Fruit fly (Drosophila melanogaster): Measurements from ENCODE around the gene CG14717.
A peak's percentile ranks its signal among the peaks of the same experiment; 100 is the strongest.

CG14717 gene

dm6 chr3R:11655873-11656374 lies 40.4 kb upstream of the CG14717 start, which contains the start of gene CG42327 (continued):
- TF ChIP-seq cwo (GFP tag; optimal IDR thresholded peaks at IDR 0.05): peak; percentile 89
- peak; percentile 79 for TF ChIP-seq CG17802 (tag; optimal IDR thresholded peaks at IDR 0.05)
- peak; percentile 47 for TF ChIP-seq mam (GFP tag; optimal IDR thresholded peaks at IDR 0.05)
- peak; percentile 90 for TF ChIP-seq CG14014 (GFP tag; IDR thresholded peaks at IDR 0.05)
- peak; percentile 95 for TF ChIP-seq CG10959 (GFP tag; IDR thresholded peaks at IDR 0.05)
- TF ChIP-seq CG10979 (tag; optimal IDR thresholded peaks at IDR 0.05): peak; percentile 96
- TF ChIP-seq ind (GFP tag; optimal IDR thresholded peaks at IDR 0.05): peak; percentile 89
- peak; percentile 89 for TF ChIP-seq CG11696 (GFP tag; IDR thresholded peaks at IDR 0.05)
- peak; percentile 73 for TF ChIP-seq sd (tag; optimal IDR thresholded peaks at IDR 0.05)
- no peak for TF ChIP-seq Hr39 (optimal IDR thresholded peaks at IDR 0.05)
- peak; percentile 94 for TF ChIP-seq tin (GFP tag; optimal IDR thresholded peaks at IDR 0.05)
- peak; percentile 84 for TF ChIP-seq CrebB (tag; optimal IDR thresholded peaks at IDR 0.05)
- peak; percentile 88 for TF ChIP-seq CG4404 (GFP tag; IDR thresholded peaks at IDR 0.05)
- peak; percentile 72 for TF ChIP-seq NFAT (GFP tag; IDR thresholded peaks at IDR 0.05)
- peak; percentile 94 for TF ChIP-seq CG6813 (GFP tag; optimal IDR thresholded peaks at IDR 0.05)
- peak; percentile 63 for TF ChIP-seq CG15479 (GFP tag; optimal IDR thresholded peaks at IDR 0.05)
- TF ChIP-seq nom (GFP tag; optimal IDR thresholded peaks at IDR 0.05): peak; percentile 84

- peak; percentile 81 for TF ChIP-seq CG10274 (GFP tag; optimal IDR thresholded peaks at IDR 0.05)
- peak; percentile 97 for TF ChIP-seq E2f1 (GFP tag; IDR thresholded peaks at IDR 0.05)
- peak; percentile 90 for TF ChIP-seq Vsx1 (GFP tag; optimal IDR thresholded peaks at IDR 0.05)
- no peak for TF ChIP-seq Scr (GFP tag; IDR thresholded peaks at IDR 0.05; ENCODE audit: partially characterized antibody)
- peak; percentile 66 for TF ChIP-seq CG14965 (GFP tag; optimal IDR thresholded peaks at IDR 0.05; ENCODE audit: borderline replicate concordance)
- TF ChIP-seq Nf-YA (GFP tag; IDR thresholded peaks at IDR 0.05): peak; percentile 96
- TF ChIP-seq CG11085 (GFP tag; IDR thresholded peaks at IDR 0.05): peak; percentile 94
- peak; percentile 92 for TF ChIP-seq CG12104 (GFP tag; optimal IDR thresholded peaks at IDR 0.05)
- peak; percentile 90 for TF ChIP-seq CG1024 (GFP tag; IDR thresholded peaks at IDR 0.05)
- TF ChIP-seq CG5953 (GFP tag; IDR thresholded peaks at IDR 0.05): peak; percentile 94
- peak; percentile 90 for TF ChIP-seq nerfin-1 (tag; optimal IDR thresholded peaks at IDR 0.05)
- peak; percentile 95 for TF ChIP-seq ase (GFP tag; IDR thresholded peaks at IDR 0.05)
- peak; percentile 96 for TF ChIP-seq Bteb2 (GFP tag; optimal IDR thresholded peaks at IDR 0.05)
- peak; percentile 95 for TF ChIP-seq CG10979 (tag; optimal IDR thresholded peaks at IDR 0.05)
- peak; percentile 91 for TF ChIP-seq CG10654 (GFP tag; optimal IDR thresholded peaks at IDR 0.05)
- TF ChIP-seq CG7745 (tag; optimal IDR thresholded peaks at IDR 0.05): peak; percentile 68
- peak; percentile 97 for TF ChIP-seq NfI (GFP tag; optimal IDR thresholded peaks at IDR 0.05)
- TF ChIP-seq ftz-f1 (GFP tag; optimal IDR thresholded peaks at IDR 0.05): peak; percentile 53
- TF ChIP-seq ac (GFP tag; optimal IDR thresholded peaks at IDR 0.05): peak; percentile 59
- TF ChIP-seq Opbp (GFP tag; IDR thresholded peaks at IDR 0.05; ENCODE audit: partially characterized antibody): no peak
- TF ChIP-seq CG7839 (tag; optimal IDR thresholded peaks at IDR 0.05): peak; percentile 97
- peak; percentile 69 for TF ChIP-seq CG7271 (tag; optimal IDR thresholded peaks at IDR 0.05)
- TF ChIP-seq zfh1 (GFP tag; IDR thresholded peaks at IDR 0.05): peak; percentile 97
- TF ChIP-seq ap (GFP tag; IDR thresholded peaks at IDR 0.05): peak; percentile 93
- peak; percentile 97 for TF ChIP-seq corto (GFP tag; optimal IDR thresholded peaks at IDR 0.05)
- TF ChIP-seq CG2199 (GFP tag; IDR thresholded peaks at IDR 0.05): peak; percentile 90
- peak; percentile 71 for TF ChIP-seq B-H2 (GFP tag; optimal IDR thresholded peaks at IDR 0.05)
- TF ChIP-seq pb (GFP tag; optimal IDR thresholded peaks at IDR 0.05): peak; percentile 94
- TF ChIP-seq NC2α (GFP tag; optimal IDR thresholded peaks at IDR 0.05): peak; percentile 88
- TF ChIP-seq CG9215 (GFP tag; IDR thresholded peaks at IDR 0.05): peak; percentile 93
- TF ChIP-seq CG3407 (GFP tag; optimal IDR thresholded peaks at IDR 0.05): peak; percentile 94
- no peak for TF ChIP-seq HLHmδ (GFP tag; optimal IDR thresholded peaks at IDR 0.05)
- peak; percentile 22 for TF ChIP-seq pzg (GFP tag; optimal IDR thresholded peaks at IDR 0.05)
Observed at dm6 chr3R:11656614-11657216, 39.6 kb upstream of the CG14717 start.
